Worm (Caenorhabditis elegans): Measurements from ENCODE around the gene Y32B12B.8.

The Y32B12B.8 gene

DNA sequence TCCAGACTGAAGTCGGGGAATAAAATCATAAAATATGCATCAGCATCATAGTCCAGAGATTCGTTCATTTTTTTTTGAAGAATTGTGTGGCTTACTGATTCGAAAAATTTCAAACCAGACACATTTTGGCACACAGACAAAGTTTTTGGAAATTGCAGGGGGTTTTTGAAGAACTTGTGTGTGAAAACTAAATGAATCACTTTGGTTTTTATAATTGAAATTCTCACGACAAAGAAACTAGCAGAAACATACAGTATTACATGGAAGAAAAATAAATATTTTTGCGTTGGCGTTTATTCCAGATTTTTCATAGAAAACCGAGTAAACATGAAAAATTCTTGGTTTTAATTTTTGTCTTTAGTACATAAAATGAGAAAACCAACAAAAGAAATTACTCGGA, 13.0 kb upstream of the Y32B12B.8 start, which contains the start of gene srw-34:
srw-34 (minus strand) TSS at position 101 of the 400 bp plus-strand sequence.
- no peak for TF ChIP-seq nhr-11 (tag; optimal IDR thresholded peaks at IDR 0.05)
- no peak for TF ChIP-seq lin-39 (tag; optimal IDR thresholded peaks at IDR 0.05)
- no peak for TF ChIP-seq skn-1 (tag; optimal IDR thresholded peaks at IDR 0.05)
- TF ChIP-seq blmp-1 (tag; optimal IDR thresholded peaks at IDR 0.05; ENCODE audit: insufficient read depth) = no peak
- TF ChIP-seq nhr-77 (tag; optimal IDR thresholded peaks at IDR 0.05) = no peak
- no peak for TF ChIP-seq nhr-129 (tag; optimal IDR thresholded peaks at IDR 0.05)
- TF ChIP-seq crh-2 (tag; optimal IDR thresholded peaks at IDR 0.05) = no peak
- TF ChIP-seq snpc-4 (tag; optimal IDR thresholded peaks at IDR 0.05) = no peak
- TF ChIP-seq elt-1 (tag; optimal IDR thresholded peaks at IDR 0.05) = no peak
- no peak for TF ChIP-seq R02D3.7 (tag; optimal IDR thresholded peaks at IDR 0.05)

DNA sequence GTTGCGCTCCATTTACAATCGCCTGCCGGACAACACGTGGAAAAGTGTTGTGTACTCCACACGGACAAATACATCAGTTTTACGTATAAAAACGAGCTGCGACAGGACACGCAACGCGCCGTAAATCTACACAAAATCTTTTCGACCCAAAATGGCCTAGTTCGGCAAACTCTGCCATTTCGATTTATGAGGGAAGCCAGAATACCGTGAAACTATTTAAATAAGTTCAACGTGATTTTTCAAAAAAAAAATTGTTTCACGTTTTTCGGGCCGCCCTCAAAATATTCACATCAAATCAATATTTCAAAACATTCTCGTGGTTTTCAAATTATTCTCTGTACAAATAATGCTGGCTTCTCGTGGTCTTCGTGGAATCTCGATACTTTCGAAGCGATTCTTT, 8.4 kb upstream of the Y32B12B.8 start, which contains the start of gene F36D3.8:
F36D3.8 (plus strand) TSS at position 301 of the 400 bp plus-strand sequence.
- TF ChIP-seq ztf-4 (tag; optimal IDR thresholded peaks at IDR 0.05) = no peak
- no peak for TF ChIP-seq lsy-2 (tag; optimal IDR thresholded peaks at IDR 0.05)
- TF ChIP-seq ceh-82 (tag; optimal IDR thresholded peaks at IDR 0.05) = no peak
- no peak for TF ChIP-seq mab-5 (tag; optimal IDR thresholded peaks at IDR 0.05)
- TF ChIP-seq fos-1 (tag; optimal IDR thresholded peaks at IDR 0.05) = no peak
- TF ChIP-seq sem-4 (tag; optimal IDR thresholded peaks at IDR 0.05) = no peak
- no peak for TF ChIP-seq ceh-16 (tag; optimal IDR thresholded peaks at IDR 0.05)
- no peak for TF ChIP-seq nhr-237 (tag; optimal IDR thresholded peaks at IDR 0.05)
- no peak for TF ChIP-seq nhr-21 (tag; optimal IDR thresholded peaks at IDR 0.05)
- TF ChIP-seq dmd-4 (tag; optimal IDR thresholded peaks at IDR 0.05) = no peak
- no peak for TF ChIP-seq blmp-1 (tag; optimal IDR thresholded peaks at IDR 0.05; ENCODE audit: insufficient read depth)
- no peak for TF ChIP-seq alr-1 (tag; optimal IDR thresholded peaks at IDR 0.05)
- no peak for TF ChIP-seq Y55F3AM.14 (GFP tag; optimal IDR thresholded peaks at IDR 0.05)
- TF ChIP-seq lin-13 (GFP tag; optimal IDR thresholded peaks at IDR 0.05) = no peak
- no peak for TF ChIP-seq peb-1 (tag; optimal IDR thresholded peaks at IDR 0.05)
- no peak for TF ChIP-seq elt-3 (tag; optimal IDR thresholded peaks at IDR 0.05)
- no peak for TF ChIP-seq ama-1 (optimal IDR thresholded peaks at IDR 0.05)
- no peak for TF ChIP-seq egl-27 (tag; optimal IDR thresholded peaks at IDR 0.05)

DNA sequence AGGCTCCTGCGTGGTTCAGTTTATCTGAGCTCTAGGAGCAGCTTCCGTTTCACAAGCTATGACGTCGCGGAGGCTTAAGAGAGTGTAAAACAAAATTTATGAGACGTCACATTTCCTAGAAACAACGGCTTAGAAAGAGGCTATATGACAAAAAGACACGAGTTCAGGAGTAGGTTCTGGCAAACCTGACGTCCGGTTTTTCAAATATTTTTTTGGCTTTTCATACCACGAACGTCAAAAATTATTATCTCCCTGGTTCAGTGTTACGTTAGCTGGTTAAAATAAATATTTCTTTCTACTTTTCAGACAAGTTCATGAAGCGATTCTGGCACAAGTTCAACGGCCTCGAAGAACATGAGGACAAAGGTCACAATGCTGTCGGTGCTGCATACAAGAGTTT, 7.5 kb upstream of the Y32B12B.8 start, which contains the start of gene F36D3.16:
F36D3.16 (plus strand) TSS at position 301 of the 400 bp plus-strand sequence.
- no peak for TF ChIP-seq unc-55 (GFP tag; optimal IDR thresholded peaks at IDR 0.05)
- no peak for TF ChIP-seq mab-5 (tag; optimal IDR thresholded peaks at IDR 0.05)
- no peak for TF ChIP-seq nhr-77 (tag; optimal IDR thresholded peaks at IDR 0.05)
- TF ChIP-seq mbf-1 (tag; optimal IDR thresholded peaks at IDR 0.05) = no peak
- TF ChIP-seq nhr-237 (tag; optimal IDR thresholded peaks at IDR 0.05) = no peak
- TF ChIP-seq sma-3 (GFP tag; optimal IDR thresholded peaks at IDR 0.05) = no peak
- no peak for TF ChIP-seq nhr-129 (tag; optimal IDR thresholded peaks at IDR 0.05)
- TF ChIP-seq ZK546.5 (tag; optimal IDR thresholded peaks at IDR 0.05) = no peak
- no peak for TF ChIP-seq nhr-25 (tag; optimal IDR thresholded peaks at IDR 0.05)
- no peak for TF ChIP-seq ama-1 (optimal IDR thresholded peaks at IDR 0.05)
- no peak for TF ChIP-seq elt-3 (tag; optimal IDR thresholded peaks at IDR 0.05)
- TF ChIP-seq aly-2 (tag; optimal IDR thresholded peaks at IDR 0.05) = no peak
- no peak for TF ChIP-seq fos-1 (tag; optimal IDR thresholded peaks at IDR 0.05)
- no peak for TF ChIP-seq lin-39 (tag; optimal IDR thresholded peaks at IDR 0.05)

DNA sequence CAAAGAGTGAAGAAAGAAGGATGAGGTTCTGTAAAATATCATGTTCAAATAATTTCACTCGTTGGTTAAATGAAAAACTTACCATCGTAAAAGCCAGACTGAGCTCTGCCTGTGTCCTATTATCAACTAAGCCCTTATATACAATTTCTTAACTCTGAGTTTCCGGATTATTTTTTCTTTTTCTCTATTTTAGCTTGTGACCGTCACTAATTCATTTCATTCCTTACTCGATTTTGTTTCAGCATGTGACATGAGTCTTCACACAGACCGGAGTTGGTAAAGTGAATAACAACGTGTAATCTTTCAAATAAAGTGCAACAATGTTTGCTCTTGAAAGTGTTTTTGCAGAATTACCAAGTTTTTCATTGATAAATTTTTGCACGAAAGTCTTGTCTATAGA, 1.3 kb upstream of the Y32B12B.8 start, which contains the start of gene cpr-2:
cpr-2 (minus strand) TSS at position 101 of the 400 bp plus-strand sequence.
- no peak for TF ChIP-seq mab-5 (tag; optimal IDR thresholded peaks at IDR 0.05)
- no peak for TF ChIP-seq aly-2 (tag; optimal IDR thresholded peaks at IDR 0.05)
- no peak for TF ChIP-seq ceh-16 (tag; optimal IDR thresholded peaks at IDR 0.05)
- TF ChIP-seq ztf-4 (tag; optimal IDR thresholded peaks at IDR 0.05) = no peak
- no peak for TF ChIP-seq ceh-82 (tag; optimal IDR thresholded peaks at IDR 0.05)
- TF ChIP-seq lin-39 (tag; optimal IDR thresholded peaks at IDR 0.05) = no peak
- TF ChIP-seq nhr-237 (tag; optimal IDR thresholded peaks at IDR 0.05) = no peak
- no peak for TF ChIP-seq dmd-4 (tag; optimal IDR thresholded peaks at IDR 0.05)
- TF ChIP-seq R02D3.7 (tag; optimal IDR thresholded peaks at IDR 0.05) = no peak
- no peak for TF ChIP-seq egl-27 (tag; optimal IDR thresholded peaks at IDR 0.05)
- no peak for TF ChIP-seq nhr-12 (tag; optimal IDR thresholded peaks at IDR 0.05)
- TF ChIP-seq unc-39 (tag; optimal IDR thresholded peaks at IDR 0.05) = no peak
- TF ChIP-seq nhr-21 (tag; optimal IDR thresholded peaks at IDR 0.05) = no peak
- TF ChIP-seq ama-1 (optimal IDR thresholded peaks at IDR 0.05) = no peak
- TF ChIP-seq snpc-4 (tag; optimal IDR thresholded peaks at IDR 0.05) = no peak
- TF ChIP-seq C34F6.9 (tag; optimal IDR thresholded peaks at IDR 0.05) = no peak

Measured in whole organism, L2 larva.